Fruit fly (Drosophila melanogaster): Measurements from ENCODE around the gene CG34367.

CG34367 gene

dm6 chr2L:10339212-10339721 lies 14.4 kb downstream of the CG34367 start, which contains the start of gene SamDC (continued):
- TF ChIP-seq CG6654 (GFP tag; optimal IDR thresholded peaks at IDR 0.05): no peak
- no peak for TF ChIP-seq Trl (optimal IDR thresholded peaks at IDR 0.05)
- peak; percentile 58 for TF ChIP-seq Trl (GFP tag; optimal IDR thresholded peaks at IDR 0.05)
- no peak for TF ChIP-seq CG8765 (GFP tag; IDR thresholded peaks at IDR 0.05)
- peak; percentile 48 for TF ChIP-seq HHEX (GFP tag; optimal IDR thresholded peaks at IDR 0.05)
- no peak for TF ChIP-seq CG1832 (GFP tag; optimal IDR thresholded peaks at IDR 0.05)
- TF ChIP-seq otp (GFP tag; IDR thresholded peaks at IDR 0.05): no peak
- peak; percentile 59 for TF ChIP-seq HmgZ (tag; optimal IDR thresholded peaks at IDR 0.05)
- TF ChIP-seq CG15011 (GFP tag; optimal IDR thresholded peaks at IDR 0.05): no peak
- TF ChIP-seq twi (tag; optimal IDR thresholded peaks at IDR 0.05): peak; percentile 17
- no peak for TF ChIP-seq Hmx (GFP tag; optimal IDR thresholded peaks at IDR 0.05)
- TF ChIP-seq ab (GFP tag; optimal IDR thresholded peaks at IDR 0.05): no peak
- no peak for TF ChIP-seq Poxn (GFP tag; IDR thresholded peaks at IDR 0.05)
- TF ChIP-seq slp2 (GFP tag; optimal IDR thresholded peaks at IDR 0.05): no peak
- TF ChIP-seq z (GFP tag; IDR thresholded peaks at IDR 0.05): no peak
- TF ChIP-seq peb (GFP tag; IDR thresholded peaks at IDR 0.05): no peak; the same call in 1 of the 2 replicates
- TF ChIP-seq Hr51 (GFP tag; optimal IDR thresholded peaks at IDR 0.05): peak; percentile 40 to 60
- TF ChIP-seq Fer1 (GFP tag; optimal IDR thresholded peaks at IDR 0.05): peak; percentile 44
- no peak for TF ChIP-seq CG4854 (GFP tag; optimal IDR thresholded peaks at IDR 0.05)
- TF ChIP-seq tgo (GFP tag; IDR thresholded peaks at IDR 0.05): no peak; the same call in 1 of the 3 replicates
- peak; percentile 58; the same call in 1 of the 2 replicates for TF ChIP-seq ara (GFP tag; IDR thresholded peaks at IDR 0.05)
- TF ChIP-seq E2f2 (GFP tag; IDR thresholded peaks at IDR 0.05): peak; percentile 42
- TF ChIP-seq CG14860 (GFP tag; IDR thresholded peaks at IDR 0.05; ENCODE audit: partially characterized antibody): peak; percentile 61
- peak; percentile 75 for TF ChIP-seq vvl (GFP tag; IDR thresholded peaks at IDR 0.05)
- no peak for TF ChIP-seq CG32772 (GFP tag; IDR thresholded peaks at IDR 0.05)
- peak; percentile 34 for TF ChIP-seq Fer3 (tag; optimal IDR thresholded peaks at IDR 0.05)
- no peak for TF ChIP-seq CG31224 (GFP tag; IDR thresholded peaks at IDR 0.05)
- peak; percentile 87 for TF ChIP-seq CG6791 (GFP tag; IDR thresholded peaks at IDR 0.05; ENCODE audit: partially characterized antibody)
- TF ChIP-seq hbn (GFP tag; IDR thresholded peaks at IDR 0.05; ENCODE audit: partially characterized antibody): peak; percentile 54
- TF ChIP-seq CG43689 (GFP tag; IDR thresholded peaks at IDR 0.05): no peak
- no peak for TF ChIP-seq Atf-2 (GFP tag; optimal IDR thresholded peaks at IDR 0.05)
- peak; percentile 83 for TF ChIP-seq Opbp (GFP tag; IDR thresholded peaks at IDR 0.05; ENCODE audit: partially characterized antibody)
- no peak for TF ChIP-seq CHES-1-like (GFP tag; optimal IDR thresholded peaks at IDR 0.05)
- TF ChIP-seq h (optimal IDR thresholded peaks at IDR 0.05): no peak
- no peak; the same call in 2 of the 3 replicates for TF ChIP-seq B-H1 (GFP tag; IDR thresholded peaks at IDR 0.05)
- TF ChIP-seq dimm (GFP tag; IDR thresholded peaks at IDR 0.05): no peak
- no peak for TF ChIP-seq Hey (tag; optimal IDR thresholded peaks at IDR 0.05)
- TF ChIP-seq Mes4 (GFP tag; optimal IDR thresholded peaks at IDR 0.05): no peak
- TF ChIP-seq crc (GFP tag; optimal IDR thresholded peaks at IDR 0.05): no peak
- TF ChIP-seq kah (GFP tag; optimal IDR thresholded peaks at IDR 0.05): no peak
- TF ChIP-seq CG10654 (GFP tag; optimal IDR thresholded peaks at IDR 0.05): peak; percentile 14
- TF ChIP-seq CG31365 (tag; optimal IDR thresholded peaks at IDR 0.05): no peak
- peak; percentile 29 for TF ChIP-seq CG9817 (tag; optimal IDR thresholded peaks at IDR 0.05)
- TF ChIP-seq lov (optimal IDR thresholded peaks at IDR 0.05): no peak
- no peak for TF ChIP-seq lov (GFP tag; IDR thresholded peaks at IDR 0.05)
- peak; percentile 33 for TF ChIP-seq CG6854 (GFP tag; optimal IDR thresholded peaks at IDR 0.05)
- TF ChIP-seq CG2875 (GFP tag; optimal IDR thresholded peaks at IDR 0.05): no peak
- peak; percentile 8 for TF ChIP-seq CG3995 (GFP tag; optimal IDR thresholded peaks at IDR 0.05)
- no peak for TF ChIP-seq Dip2 (GFP tag; IDR thresholded peaks at IDR 0.05)
- peak; percentile 81 for TF ChIP-seq CG16813 (GFP tag; IDR thresholded peaks at IDR 0.05; ENCODE audit: partially characterized antibody)
- TF ChIP-seq CG16779 (GFP tag; IDR thresholded peaks at IDR 0.05): no peak
- no peak for TF ChIP-seq CG6272 (GFP tag; IDR thresholded peaks at IDR 0.05)

Data from whole organism, embryonic.